Worm (Caenorhabditis elegans): ENCODE results near the gene rrf-3.

Gene rrf-3

DNA sequence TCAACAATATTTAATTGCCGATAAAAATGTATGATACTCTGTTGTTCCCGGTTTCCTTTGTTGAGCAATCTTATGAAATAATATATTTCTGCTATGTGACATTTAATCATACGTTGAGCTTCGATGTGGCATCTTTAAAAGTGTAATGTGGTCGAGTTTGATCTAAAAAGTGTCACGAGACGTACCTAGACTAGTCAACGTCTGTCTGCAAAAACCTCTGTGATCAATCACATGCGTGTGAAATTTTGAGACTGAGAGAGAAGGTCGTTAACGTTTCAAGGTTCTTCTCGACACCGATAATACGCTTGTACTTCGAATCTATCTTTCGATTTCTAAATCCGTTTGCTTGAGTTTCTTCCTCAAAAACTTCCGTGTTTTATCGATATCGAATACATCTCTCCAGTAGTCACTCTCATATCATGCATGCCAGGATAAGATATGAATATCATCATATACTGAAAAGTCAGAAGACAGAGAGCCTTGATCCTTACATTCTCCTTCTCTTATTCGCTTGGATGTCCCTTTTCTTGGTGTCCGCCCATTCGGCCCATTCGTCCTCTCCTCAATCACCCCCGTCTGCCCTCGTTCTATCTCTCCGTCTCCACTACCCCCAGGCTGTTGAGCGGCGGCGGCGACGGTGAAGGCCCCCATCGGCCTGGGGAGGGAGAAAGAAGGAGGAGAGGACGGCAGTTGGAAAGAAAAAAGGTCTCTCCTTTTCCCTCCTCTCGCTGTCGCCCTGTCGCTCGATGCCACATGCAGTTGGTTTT is 33.8 kb upstream of the rrf-3 start (continued):
- no peak for TF ChIP-seq egl-27 (tag; optimal IDR thresholded peaks at IDR 0.05)
- TF ChIP-seq hpl-2 (GFP tag; optimal IDR thresholded peaks at IDR 0.05): no peak
- peak; percentile 87 for TF ChIP-seq snu-23 (GFP tag; optimal IDR thresholded peaks at IDR 0.05)
- TF ChIP-seq dpl-1 (GFP tag; optimal IDR thresholded peaks at IDR 0.05): peak; percentile 0 to 53 (median 17)
- TF ChIP-seq mef-2 (tag; optimal IDR thresholded peaks at IDR 0.05): no peak
- TF ChIP-seq hlh-4 (tag; optimal IDR thresholded peaks at IDR 0.05): no peak
- peak; percentile 43 for TF ChIP-seq skn-1 (tag; optimal IDR thresholded peaks at IDR 0.05)
- no peak for TF ChIP-seq hlh-17 (GFP tag; optimal IDR thresholded peaks at IDR 0.05; ENCODE audit: borderline replicate concordance)
- TF ChIP-seq F16B12.6 (tag; optimal IDR thresholded peaks at IDR 0.05): peak; percentile 11
- TF ChIP-seq jun-1 (tag; optimal IDR thresholded peaks at IDR 0.05): no peak
- TF ChIP-seq sptf-1 (tag; optimal IDR thresholded peaks at IDR 0.05): no peak
- peak; percentile 56 for TF ChIP-seq lin-39 (tag; optimal IDR thresholded peaks at IDR 0.05)
- peak in 1 of 2 experiments; percentile 80 for TF ChIP-seq mdl-1 (tag; optimal IDR thresholded peaks at IDR 0.05)
- peak; percentile 46 for TF ChIP-seq egl-13 (tag; optimal IDR thresholded peaks at IDR 0.05)
- TF ChIP-seq unc-30 (tag; optimal IDR thresholded peaks at IDR 0.05): no peak
- TF ChIP-seq swsn-7 (tag; optimal IDR thresholded peaks at IDR 0.05): peak; percentile 27
- peak; percentile 30 for TF ChIP-seq nhr-11 (tag; optimal IDR thresholded peaks at IDR 0.05)
- no peak for TF ChIP-seq sup-37 (GFP tag; optimal IDR thresholded peaks at IDR 0.05)
- no peak for TF ChIP-seq pqm-1 (tag; optimal IDR thresholded peaks at IDR 0.05)
- no peak for TF ChIP-seq nhr-76 (tag; optimal IDR thresholded peaks at IDR 0.05)
- peak; percentile 82 for TF ChIP-seq lin-14 (GFP tag; optimal IDR thresholded peaks at IDR 0.05)
- TF ChIP-seq ceh-82 (tag; optimal IDR thresholded peaks at IDR 0.05): peak in 2 of 3 experiments; percentile 39 to 41
- TF ChIP-seq fos-1 (tag; optimal IDR thresholded peaks at IDR 0.05): no peak
- TF ChIP-seq vab-15 (tag; optimal IDR thresholded peaks at IDR 0.05): no peak
- TF ChIP-seq ztf-11 (tag; optimal IDR thresholded peaks at IDR 0.05): peak in 1 of 2 experiments; percentile 12
- TF ChIP-seq C04F5.9 (tag; optimal IDR thresholded peaks at IDR 0.05): no peak
- TF ChIP-seq snpc-4 (tag; optimal IDR thresholded peaks at IDR 0.05): no peak
- TF ChIP-seq nhr-12 (tag; optimal IDR thresholded peaks at IDR 0.05): no peak
- peak; percentile 59 for TF ChIP-seq nhr-47 (tag; optimal IDR thresholded peaks at IDR 0.05)
- no peak for TF ChIP-seq ama-1 (optimal IDR thresholded peaks at IDR 0.05)
- TF ChIP-seq nhr-20 (tag; optimal IDR thresholded peaks at IDR 0.05): peak; percentile 92
- TF ChIP-seq ceh-90 (tag; optimal IDR thresholded peaks at IDR 0.05): peak; percentile 30
- TF ChIP-seq lin-35 (GFP tag; optimal IDR thresholded peaks at IDR 0.05): peak; percentile 19 to 75
- TF ChIP-seq aha-1 (tag; optimal IDR thresholded peaks at IDR 0.05): peak; percentile 22

- no peak for TF ChIP-seq mef-2 (tag; optimal IDR thresholded peaks at IDR 0.05)
- TF ChIP-seq efl-1 (optimal IDR thresholded peaks at IDR 0.05): no peak
- peak in 1 of 2 experiments; percentile 95 for TF ChIP-seq efl-1 (GFP tag; optimal IDR thresholded peaks at IDR 0.05 in 1 of 2)
- TF ChIP-seq lin-13 (GFP tag; optimal IDR thresholded peaks at IDR 0.05): peak; percentile 18
- peak in 2 of 3 experiments; percentile 6 to 19 for TF ChIP-seq dpl-1 (GFP tag; optimal IDR thresholded peaks at IDR 0.05)
These were observed 33.3 kb upstream of the rrf-3 start for ce11 chrII:8129040-8129387.

DNA sequence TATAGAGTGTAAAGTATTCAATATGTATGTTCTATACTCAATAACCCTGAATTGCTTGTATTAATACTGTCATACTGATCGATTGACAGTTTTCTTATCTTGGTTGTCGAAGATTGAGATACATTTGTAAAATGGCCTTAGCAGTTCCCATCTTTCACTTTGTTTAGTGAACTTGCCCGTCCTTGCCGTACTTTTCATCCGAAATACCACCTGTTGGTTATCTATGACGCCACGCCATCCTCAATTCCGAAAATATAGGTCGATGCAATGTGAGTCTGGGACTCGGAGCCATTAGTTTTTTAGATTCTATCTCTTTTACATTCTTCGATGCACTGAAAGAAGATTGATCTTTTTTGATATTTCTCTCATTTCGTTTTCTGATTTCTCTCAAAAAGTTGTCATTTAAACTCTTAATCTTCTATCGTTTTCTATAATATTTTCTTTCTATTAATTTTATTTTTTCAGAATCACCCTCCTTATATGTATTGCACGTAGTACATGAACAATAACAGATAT is 32.7 kb upstream of the rrf-3 start, which contains the start of gene ulp-4:
Gene ulp-4 (plus strand): TSS at position 466 of the 516 bp plus-strand sequence.
- TF ChIP-seq lir-3 (tag; optimal IDR thresholded peaks at IDR 0.05; ENCODE audit: poor library complexity) (peak; percentile 3), xbp-1 (tag; optimal IDR thresholded peaks at IDR 0.05) (peak; percentile 3), nhr-85 (tag) (peak; percentile 82), blmp-1 (tag; optimal IDR thresholded peaks at IDR 0.05) (peak; percentile 26), lsy-2 (tag; optimal IDR thresholded peaks at IDR 0.05) (peak; percentile 49 to 52), irx-1 (tag; optimal IDR thresholded peaks at IDR 0.05) (no peak), nhr-19 (GFP tag; conservative IDR thresholded peaks at IDR 0.05) (peak; percentile 49), snu-23 (GFP tag; optimal IDR thresholded peaks at IDR 0.05) (peak; percentile 3), nhr-71 (tag; optimal IDR thresholded peaks at IDR 0.05) (peak; percentile 71), lin-39 (tag; optimal IDR thresholded peaks at IDR 0.05) (peak; percentile 57), fos-1 (tag; optimal IDR thresholded peaks at IDR 0.05) (no peak), mep-1 (tag; optimal IDR thresholded peaks at IDR 0.05) (peak; percentile 34), nhr-47 (tag; optimal IDR thresholded peaks at IDR 0.05) (peak; percentile 1), nhr-20 (tag; optimal IDR thresholded peaks at IDR 0.05) (peak; percentile 29), nhr-77 (tag; optimal IDR thresholded peaks at IDR 0.05) (no peak), ztf-11 (tag; optimal IDR thresholded peaks at IDR 0.05) (no peak), lin-14 (GFP tag; optimal IDR thresholded peaks at IDR 0.05) (peak; percentile 63), rnt-1 (tag; optimal IDR thresholded peaks at IDR 0.05) (peak; percentile 64)
